Worm (Caenorhabditis elegans) whole organism, L4/young adult: ENCODE measurements around the gene irld-4.

Source experiments
- dao-5 ChIP-seq: sonication (generic microtip); optimal IDR thresholded peaks from 2 replicates; lab custom pipeline; 2016; ENCODE audit warnings: missing genotype, missing genetic modification characterization, moderate library complexity, missing compliant biosample characterization
- him-1 ChIP-seq: sonication (generic microtip); optimal IDR thresholded peaks from 2 replicates; lab custom pipeline; 2016; ENCODE audit warnings: missing genotype, missing genetic modification reagents, missing genetic modification characterization, missing compliant biosample characterization

DNA sequence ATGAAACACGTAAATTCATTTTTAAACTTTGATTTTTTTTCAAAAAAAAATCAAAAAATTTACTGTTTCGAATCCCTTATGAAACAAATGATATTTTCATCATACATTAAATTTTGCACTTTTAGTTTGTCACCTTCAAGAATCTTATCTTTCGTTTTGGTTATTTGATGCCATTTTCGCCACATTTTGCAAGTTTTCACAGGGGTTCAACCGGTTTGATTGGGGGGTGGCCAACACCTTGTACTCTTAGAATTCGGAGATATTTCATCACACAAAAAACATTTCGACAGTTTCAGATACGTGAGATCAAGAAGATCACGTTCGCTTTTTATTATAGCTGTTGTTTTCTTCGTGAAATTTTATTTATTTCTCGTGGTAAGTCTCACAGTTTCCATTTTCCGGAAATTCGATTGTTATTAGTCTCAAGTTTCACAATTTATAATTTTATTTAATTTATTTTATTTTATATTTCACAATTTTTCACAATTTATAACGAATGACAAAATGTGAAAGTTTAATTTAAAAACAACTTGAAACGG, 44.3 kb downstream of the irld-4 start, which contains the start of gene Y57G11C.31:
- TF ChIP-seq him-1 (tag; lab: Kevin White, UChicago) = no peak
- TF ChIP-seq dao-5 (tag; lab: Kevin White, UChicago) = no peak
